Worm (Caenorhabditis elegans) whole organism, L1 larva: ENCODE measurements around the gene rme-1.

Experiments used
- C16A3.4 ChIP-seq: fragments of 150-350 bp; optimal IDR thresholded peaks from 2 replicates; lab custom pipeline; 2014; ENCODE audit warnings: missing biosample characterization, missing genetic modification characterization
- F16B12.6 ChIP-seq: fragments of 150-350 bp; optimal IDR thresholded peaks from 2 replicates; lab custom pipeline; 2014; ENCODE audit warnings: missing biosample characterization, missing genetic modification characterization
- aha-1 ChIP-seq: fragments of 150-350 bp; optimal IDR thresholded peaks from 2 replicates; lab custom pipeline; 2014; ENCODE audit warnings: missing biosample characterization, missing genetic modification characterization
- blmp-1 ChIP-seq: fragments of 150-350 bp; optimal IDR thresholded peaks from 2 replicates; lab custom pipeline; 2014; ENCODE audit warnings: missing biosample characterization, missing genetic modification characterization
- ceh-63 ChIP-seq: fragments of 200-800 bp; sonication (Bioruptor generic); optimal IDR thresholded peaks from 2 replicates; lab custom pipeline; 2018; ENCODE audit warnings: mild to moderate bottlenecking, missing genetic modification characterization, missing compliant biosample characterization
- ceh-8 ChIP-seq: fragments of 200-800 bp; sonication (Bioruptor generic); optimal IDR thresholded peaks from 2 replicates; lab custom pipeline; 2018; ENCODE audit warnings: mild to moderate bottlenecking, missing genetic modification characterization, moderate library complexity, missing compliant biosample characterization
- ceh-82 ChIP-seq, 3 experiments: fragments of 150-350 bp in 1 of 3; sonication (generic microtip) in 2 of 3; optimal IDR thresholded peaks; 2 replicates each; lab custom pipeline; 2014 to 2017; ENCODE audit warnings: missing biosample characterization in 3 of 3, missing genetic modification characterization in 3 of 3
- ceh-88 ChIP-seq: fragments of 200-800 bp; sonication (Bioruptor generic); IDR thresholded peaks from 2 replicates; pipeline ENCODE4 v1.3.6; 2022; ENCODE audit warnings: missing genetic modification characterization, missing compliant biosample characterization
- ces-1 ChIP-seq: fragments of 150-350 bp; optimal IDR thresholded peaks from 2 replicates; lab custom pipeline; 2014; ENCODE audit warnings: missing biosample characterization, missing genetic modification reagents, missing genetic modification characterization
- dpl-1 ChIP-seq, 3 experiments: fragments of 150-350 bp in 2 of 3; sonication (generic microtip) in 1 of 3; optimal IDR thresholded peaks; 2 replicates each; lab custom pipeline; 2014 to 2017; ENCODE audit warnings: missing biosample characterization in 3 of 3, missing genetic modification characterization in 3 of 3, missing genetic modification reagents in 3 of 3
- efl-1 ChIP-seq, 4 experiments: fragments of 150-350 bp; optimal IDR thresholded peaks in 3 of 4; peaks in 1 of 4; 1 replicate in 1 of 4; 2 replicates in 3 of 4; lab custom pipeline; 2014; ENCODE audit warnings: missing biosample characterization in 2 of 4, missing genetic modification characterization in 2 of 4, missing genetic modification reagents in 2 of 4
- egl-13 ChIP-seq: sonication (generic microtip); optimal IDR thresholded peaks from 2 replicates; lab custom pipeline; 2016; ENCODE audit warnings: missing genotype, missing genetic modification reagents, missing genetic modification characterization, missing compliant biosample characterization
- egl-27 ChIP-seq, 2 experiments: fragments of 150-350 bp in 1 of 2; sonication (generic microtip); optimal IDR thresholded peaks; 3 replicates each; lab custom pipeline; 2017 to 2018; ENCODE audit warnings: missing biosample characterization in 2 of 2, missing genetic modification characterization in 2 of 2, missing genetic modification reagents in 2 of 2
- elt-2 ChIP-seq: sonication (generic microtip); optimal IDR thresholded peaks from 2 replicates; lab custom pipeline; 2016; ENCODE audit warnings: missing genetic modification characterization, mild to moderate bottlenecking, inconsistent platforms, missing compliant biosample characterization, missing genetic modification reagents
- elt-3 ChIP-seq, 6 experiments: fragments of 150-350 bp in 1 of 6; sonication (generic microtip); optimal IDR thresholded peaks; 2 replicates each; lab custom pipeline; 2017 to 2018; ENCODE audit warnings: missing biosample characterization in 6 of 6, missing genetic modification characterization in 6 of 6, inconsistent platforms in 1 of 6
- fkh-8 ChIP-seq: sonication (generic microtip); optimal IDR thresholded peaks from 2 replicates; lab custom pipeline; 2016; ENCODE audit warnings: mild to moderate bottlenecking, missing genetic modification characterization, missing compliant biosample characterization
- fos-1 ChIP-seq: fragments of 150-350 bp; optimal IDR thresholded peaks from 2 replicates; lab custom pipeline; 2014; ENCODE audit warnings: missing biosample characterization, missing genetic modification characterization
- grh-1 ChIP-seq: fragments of 200-800 bp; sonication (Bioruptor generic); IDR thresholded peaks from 2 replicates; pipeline ENCODE4 v1.3.6; 2022; ENCODE audit warnings: missing genetic modification reagents, missing genetic modification characterization, missing compliant biosample characterization
- hlh-17 ChIP-seq: fragments of 200-800 bp; sonication (Bioruptor generic); optimal IDR thresholded peaks from 2 replicates; lab custom pipeline; 2018; ENCODE audit warnings: missing genetic modification characterization, mild to moderate bottlenecking, missing compliant biosample characterization, moderate library complexity, borderline replicate concordance
- hlh-4 ChIP-seq: sonication (generic microtip); optimal IDR thresholded peaks from 2 replicates; lab custom pipeline; 2016; ENCODE audit warnings: mild to moderate bottlenecking, missing genetic modification characterization, missing compliant biosample characterization
- hpl-2 ChIP-seq: fragments of 150-350 bp; optimal IDR thresholded peaks from 2 replicates; lab custom pipeline; 2014; ENCODE audit warnings: missing biosample characterization, missing genetic modification reagents, missing genetic modification characterization
- irx-1 ChIP-seq: sonication (generic microtip); optimal IDR thresholded peaks from 2 replicates; lab custom pipeline; 2016; ENCODE audit warnings: missing genetic modification characterization, missing compliant biosample characterization
- lin-15B ChIP-seq: fragments of 150-350 bp; sonication (generic microtip); optimal IDR thresholded peaks from 3 replicates; lab custom pipeline; 2014; ENCODE audit warnings: missing biosample characterization, missing genetic modification characterization
- lin-35 ChIP-seq, 2 experiments: fragments of 150-350 bp; optimal IDR thresholded peaks; 2 replicates each; lab custom pipeline; 2014; ENCODE audit warnings: missing biosample characterization in 2 of 2, missing genetic modification characterization in 2 of 2, missing genetic modification reagents in 2 of 2
- lin-39 ChIP-seq: fragments of 150-350 bp; optimal IDR thresholded peaks from 2 replicates; lab custom pipeline; 2014; ENCODE audit warnings: missing biosample characterization, missing genetic modification reagents, missing genetic modification characterization
- lir-3 ChIP-seq: sonication (generic microtip); optimal IDR thresholded peaks from 2 replicates; lab custom pipeline; 2016; ENCODE audit warnings: mild to moderate bottlenecking, missing genetic modification characterization, moderate library complexity, missing compliant biosample characterization; ENCODE audit not compliant: poor library complexity
- mdl-1 ChIP-seq, 2 experiments: fragments of 150-350 bp; optimal IDR thresholded peaks; 2 replicates each; lab custom pipeline; 2014 to 2017; ENCODE audit warnings: missing biosample characterization in 2 of 2, missing genetic modification characterization in 2 of 2, inconsistent platforms in 1 of 2
- nhr-12 ChIP-seq: sonication (generic microtip); optimal IDR thresholded peaks from 2 replicates; lab custom pipeline; 2017; ENCODE audit warnings: missing biosample characterization, missing genetic modification characterization
- nhr-19 ChIP-seq: fragments of 200-800 bp; sonication (Bioruptor generic); conservative IDR thresholded peaks from 2 replicates; pipeline ENCODE4 v1.3.6; 2022; ENCODE audit warnings: missing genetic modification characterization, missing compliant biosample characterization
- nhr-20 ChIP-seq: sonication (generic microtip); optimal IDR thresholded peaks from 2 replicates; lab custom pipeline; 2016; ENCODE audit warnings: mild to moderate bottlenecking, missing genetic modification characterization, missing compliant biosample characterization
- nhr-47 ChIP-seq: sonication (generic microtip); optimal IDR thresholded peaks from 2 replicates; lab custom pipeline; 2016; ENCODE audit warnings: mild to moderate bottlenecking, missing genetic modification characterization, moderate library complexity, missing compliant biosample characterization
- nhr-71 ChIP-seq: sonication (generic microtip); optimal IDR thresholded peaks from 2 replicates; lab custom pipeline; 2016; ENCODE audit warnings: mild to moderate bottlenecking, missing genetic modification characterization, moderate library complexity, missing compliant biosample characterization
- nhr-77 ChIP-seq: fragments of 150-350 bp; optimal IDR thresholded peaks from 2 replicates; lab custom pipeline; 2014; ENCODE audit warnings: missing biosample characterization, missing genetic modification characterization
- nhr-85 ChIP-seq: sonication (generic microtip); peaks from one replicate; lab custom pipeline; 2016; ENCODE audit warnings: missing genetic modification characterization, inconsistent platforms, missing compliant biosample characterization
- nhr-90 ChIP-seq: sonication (generic microtip); optimal IDR thresholded peaks from 2 replicates; lab custom pipeline; 2016; ENCODE audit warnings: mild to moderate bottlenecking, missing genetic modification characterization, missing compliant biosample characterization; ENCODE audit not compliant: poor library complexity
- rnt-1 ChIP-seq: sonication (generic microtip); optimal IDR thresholded peaks from 2 replicates; lab custom pipeline; 2016; ENCODE audit warnings: mild to moderate bottlenecking, missing genetic modification characterization, moderate library complexity, missing compliant biosample characterization
- snpc-4 ChIP-seq: fragments of 150-350 bp; optimal IDR thresholded peaks from 2 replicates; lab custom pipeline; 2014; ENCODE audit warnings: missing biosample characterization, missing genetic modification characterization
- snu-23 ChIP-seq: sonication (generic microtip); optimal IDR thresholded peaks from 2 replicates; lab custom pipeline; 2016; ENCODE audit warnings: missing genetic modification characterization, missing compliant biosample characterization
- sptf-1 ChIP-seq: fragments of 150-350 bp; optimal IDR thresholded peaks from 2 replicates; lab custom pipeline; 2014; ENCODE audit warnings: missing biosample characterization, missing genetic modification characterization
- sup-37 ChIP-seq: fragments of 200-800 bp; sonication (Bioruptor generic); optimal IDR thresholded peaks from 2 replicates; lab custom pipeline; 2018; ENCODE audit warnings: mild to moderate bottlenecking, missing genetic modification characterization, missing compliant biosample characterization
- tlp-1 ChIP-seq: fragments of 150-350 bp; optimal IDR thresholded peaks from 2 replicates; lab custom pipeline; 2014; ENCODE audit warnings: missing biosample characterization, missing genetic modification characterization
- unc-30 ChIP-seq: sonication (generic microtip); optimal IDR thresholded peaks from 2 replicates; lab custom pipeline; 2017; ENCODE audit warnings: missing biosample characterization, missing genetic modification characterization
- unc-98 ChIP-seq: fragments of 200-800 bp; sonication (Bioruptor generic); IDR thresholded peaks from 2 replicates; pipeline ENCODE4 v1.3.6; 2022; ENCODE audit warnings: missing genetic modification characterization, missing compliant biosample characterization
- xbp-1 ChIP-seq: sonication (generic microtip); optimal IDR thresholded peaks from 2 replicates; lab custom pipeline; 2016; ENCODE audit warnings: missing genetic modification characterization, missing compliant biosample characterization
- zag-1 ChIP-seq: fragments of 150-350 bp; optimal IDR thresholded peaks from 2 replicates; lab custom pipeline; 2014; ENCODE audit warnings: missing biosample characterization, missing genetic modification characterization
- zip-4 ChIP-seq: fragments of 200-800 bp; sonication (Bioruptor generic); optimal IDR thresholded peaks from 2 replicates; lab custom pipeline; 2018; ENCODE audit warnings: mild to moderate bottlenecking, missing genetic modification characterization, moderate library complexity, missing compliant biosample characterization

Gene rme-1

ce11 chrV:6248714-6249113, 40.0 kb downstream of the rme-1 start (continued):
- TF ChIP-seq nhr-77 (no peak), tlp-1 (no peak), fos-1 (tag; lab: Kevin White, UChicago) (no peak), snu-23 (GFP tag; lab: Kevin White, UChicago) (peak; percentile 39), zip-4 (GFP tag; lab: Kevin White, UChicago) (no peak), unc-30 (no peak), nhr-20 (peak; percentile 56), ceh-8 (GFP tag; lab: Kevin White, UChicago) (no peak), nhr-19 (GFP tag; lab: Robert Waterston, UW) (peak; percentile 37), ceh-88 (no peak), nhr-90 (tag; lab: Kevin White, UChicago) (peak; percentile 39), lin-39 (tag; lab: Kevin White, UChicago) (no peak), lin-15B (tag; lab: Kevin White, UChicago) (no peak), nhr-12 (no peak), fkh-8 (tag; lab: Kevin White, UChicago) (no peak), rnt-1 (tag; lab: Kevin White, UChicago) (no peak), xbp-1 (tag; lab: Kevin White, UChicago) (no peak), ceh-82 (tag; optimal IDR thresholded peaks at IDR 0.05; lab: Kevin White, UChicago) (no peak), egl-13 (tag; lab: Kevin White, UChicago) (no peak), mdl-1 (tag; optimal IDR thresholded peaks at IDR 0.05; lab: Kevin White, UChicago) (peak in 1 of 2 experiments; percentile 2), zag-1 (tag; lab: Kevin White, UChicago) (no peak), elt-2 (tag; lab: Kevin White, UChicago) (peak; percentile 79), elt-3 (tag; optimal IDR thresholded peaks at IDR 0.05; lab: Kevin White, UChicago) (peak in 2 of 6 experiments; percentile 13 to 41), hlh-4 (tag; lab: Kevin White, UChicago) (no peak), lin-35 (GFP tag; optimal IDR thresholded peaks at IDR 0.05; lab: Kevin White, UChicago) (peak in 1 of 2 experiments; percentile 44), snpc-4 (tag; lab: Kevin White, UChicago) (no peak), efl-1 (optimal IDR thresholded peaks at IDR 0.05; lab: Kevin White, UChicago) (no peak), efl-1 (GFP tag; optimal IDR thresholded peaks at IDR 0.05 in 1 of 2; lab: Kevin White, UChicago) (no peak), irx-1 (tag; lab: Kevin White, UChicago) (no peak), nhr-85 (tag; lab: Kevin White, UChicago) (peak; percentile 78), lir-3 (tag; lab: Kevin White, UChicago) (no peak), aha-1 (tag; lab: Kevin White, UChicago) (no peak), sup-37 (GFP tag; lab: Kevin White, UChicago) (no peak), F16B12.6 (tag; lab: Kevin White, UChicago) (no peak), nhr-47 (tag; lab: Kevin White, UChicago) (no peak), hpl-2 (GFP tag; lab: Kevin White, UChicago) (no peak), blmp-1 (tag; lab: Kevin White, UChicago) (peak; percentile 56), unc-98 (GFP tag; lab: Robert Waterston, UW) (no peak), C16A3.4 (tag; lab: Kevin White, UChicago) (no peak), ces-1 (no peak), egl-27 (tag; optimal IDR thresholded peaks at IDR 0.05; lab: Kevin White, UChicago) (no peak), grh-1 (GFP tag; lab: Robert Waterston, UW) (no peak), sptf-1 (no peak), dpl-1 (GFP tag; optimal IDR thresholded peaks at IDR 0.05; lab: Kevin White, UChicago) (peak in 1 of 3 experiments; percentile 4), nhr-71 (peak; percentile 54), ceh-63 (GFP tag; lab: Kevin White, UChicago) (no peak), hlh-17 (GFP tag; lab: Kevin White, UChicago) (no peak)
- TF ChIP-seq, all 84 proteins: peak for 15
